Worm (Caenorhabditis elegans) whole organism, late embryonic: ENCODE results near the gene T26E4.3.
"Not testable (repeated sequence)": the region's sequence is repeated elsewhere in the genome, so short reads cannot be mapped to it uniquely, and the experiment has no call there.

ENCODE experiments used
- C38D4.7 ChIP-seq: fragments of 200-800 bp; sonication (Bioruptor generic); optimal IDR thresholded peaks from 2 replicates; lab custom pipeline; 2018; ENCODE audit warnings: mild to moderate bottlenecking, missing genetic modification characterization, moderate library complexity, missing compliant biosample characterization
- F13H6.1 ChIP-seq: sonication (generic microtip); optimal IDR thresholded peaks from 2 replicates; lab custom pipeline; 2016; ENCODE audit warnings: missing genetic modification characterization, missing compliant biosample characterization
- K02D7.2 ChIP-seq: sonication (generic microtip); optimal IDR thresholded peaks from 2 replicates; lab custom pipeline; 2017; ENCODE audit warnings: mild to moderate bottlenecking, missing genetic modification characterization, missing compliant biosample characterization
- K09A11.1 ChIP-seq: sonication (generic microtip); optimal IDR thresholded peaks from 2 replicates; lab custom pipeline; 2017; ENCODE audit warnings: antibody characterized with exemption, mild to moderate bottlenecking, missing genetic modification characterization, missing compliant biosample characterization; ENCODE audit not compliant: insufficient read depth
- T23F11.4 ChIP-seq: fragments of 200-800 bp; sonication (Bioruptor generic); optimal IDR thresholded peaks from 2 replicates; lab custom pipeline; 2018; ENCODE audit warnings: mild to moderate bottlenecking, missing genetic modification characterization, missing compliant biosample characterization
- Y22D7AL.16 ChIP-seq: sonication (generic microtip); optimal IDR thresholded peaks from 2 replicates; lab custom pipeline; 2016; ENCODE audit warnings: missing genetic modification characterization, missing compliant biosample characterization
- ama-1 ChIP-seq: fragments of 150-350 bp; optimal IDR thresholded peaks from 2 replicates; lab custom pipeline; 2014
- ceh-19 ChIP-seq: fragments of 200-800 bp; sonication (Bioruptor generic); optimal IDR thresholded peaks from 2 replicates; lab custom pipeline; 2018; ENCODE audit warnings: mild to moderate bottlenecking, missing genetic modification characterization, missing compliant biosample characterization
- ceh-22 ChIP-seq: sonication (generic microtip); optimal IDR thresholded peaks from 2 replicates; lab custom pipeline; 2017; ENCODE audit warnings: missing biosample characterization, missing genetic modification characterization
- ceh-24 ChIP-seq: sonication (generic microtip); optimal IDR thresholded peaks from 2 replicates; lab custom pipeline; 2016; ENCODE audit warnings: mild to moderate bottlenecking, missing genetic modification characterization, missing compliant biosample characterization
- ceh-30 ChIP-seq: fragments of 150-350 bp; optimal IDR thresholded peaks from 2 replicates; lab custom pipeline; 2014; ENCODE audit warnings: missing biosample characterization, missing genetic modification characterization
- ceh-48 ChIP-seq: sonication (generic microtip); optimal IDR thresholded peaks from 2 replicates; lab custom pipeline; 2016; ENCODE audit warnings: missing genetic modification characterization, inconsistent platforms, missing compliant biosample characterization
- ceh-9 ChIP-seq: sonication (generic microtip); optimal IDR thresholded peaks from 2 replicates; lab custom pipeline; 2016; ENCODE audit warnings: mild to moderate bottlenecking, missing genetic modification characterization, inconsistent platforms, missing compliant biosample characterization
- dmd-4 ChIP-seq: sonication (generic microtip); optimal IDR thresholded peaks from 2 replicates; lab custom pipeline; 2016; ENCODE audit warnings: borderline replicate concordance, missing genetic modification characterization, missing compliant biosample characterization
- elt-4 ChIP-seq: sonication (generic microtip); optimal IDR thresholded peaks from 2 replicates; lab custom pipeline; 2016; ENCODE audit warnings: missing genetic modification characterization, missing compliant biosample characterization
- ets-4 ChIP-seq: sonication (generic microtip); optimal IDR thresholded peaks from 2 replicates; lab custom pipeline; 2016; ENCODE audit warnings: missing genetic modification characterization, missing compliant biosample characterization
- fax-1 ChIP-seq: sonication (generic microtip); optimal IDR thresholded peaks from 2 replicates; lab custom pipeline; 2016; ENCODE audit warnings: missing genotype, missing genetic modification characterization, missing compliant biosample characterization
- hlh-13 ChIP-seq: fragments of 200-800 bp; sonication (Bioruptor generic); optimal IDR thresholded peaks from 2 replicates; lab custom pipeline; 2018; ENCODE audit warnings: mild to moderate bottlenecking, missing genetic modification characterization, missing compliant biosample characterization
- lin-11 ChIP-seq: fragments of 200-800 bp; sonication (Bioruptor generic); optimal IDR thresholded peaks from 2 replicates; lab custom pipeline; 2018; ENCODE audit warnings: mild to moderate bottlenecking, missing genetic modification characterization, missing compliant biosample characterization
- madf-2 ChIP-seq: sonication (generic microtip); optimal IDR thresholded peaks from 2 replicates; lab custom pipeline; 2017; ENCODE audit warnings: missing genetic modification characterization, missing compliant biosample characterization
- nhr-11 ChIP-seq: fragments of 150-350 bp; optimal IDR thresholded peaks from 2 replicates; lab custom pipeline; 2014; ENCODE audit warnings: missing biosample characterization, missing genetic modification characterization
- nhr-232 ChIP-seq: sonication (generic microtip); optimal IDR thresholded peaks from 2 replicates; lab custom pipeline; 2016; ENCODE audit warnings: missing genetic modification characterization, missing compliant biosample characterization
- pag-3 ChIP-seq: sonication (generic microtip); optimal IDR thresholded peaks from 2 replicates; lab custom pipeline; 2016; ENCODE audit warnings: missing compliant biosample characterization, missing genetic modification characterization, borderline replicate concordance
- pat-9 ChIP-seq: fragments of 200-800 bp; sonication (Bioruptor generic); optimal IDR thresholded peaks from 2 replicates; lab custom pipeline; 2018; ENCODE audit warnings: mild to moderate bottlenecking, missing genetic modification characterization, moderate library complexity, missing compliant biosample characterization
- pax-1 ChIP-seq: fragments of 150-350 bp; optimal IDR thresholded peaks from 2 replicates; lab custom pipeline; 2014; ENCODE audit warnings: missing biosample characterization, missing genetic modification characterization
- pha-4 ChIP-seq: fragments of 150-350 bp; optimal IDR thresholded peaks from 2 replicates; lab custom pipeline; 2018; ENCODE audit warnings: missing biosample characterization, missing genetic modification reagents, missing genetic modification characterization
- pqm-1 ChIP-seq: sonication (generic microtip); optimal IDR thresholded peaks from 2 replicates; lab custom pipeline; 2016; ENCODE audit warnings: missing genetic modification characterization, missing compliant biosample characterization
- pros-1 ChIP-seq: fragments of 150-350 bp; optimal IDR thresholded peaks from 2 replicates; lab custom pipeline; 2014; ENCODE audit warnings: missing biosample characterization, missing genetic modification reagents, missing genetic modification characterization
- ref-2 ChIP-seq: sonication (generic microtip); optimal IDR thresholded peaks from 2 replicates; lab custom pipeline; 2016; ENCODE audit warnings: missing genetic modification characterization, missing compliant biosample characterization
- sox-4 ChIP-seq: sonication (generic microtip); optimal IDR thresholded peaks from 2 replicates; lab custom pipeline; 2017; ENCODE audit warnings: mild to moderate bottlenecking, missing genetic modification characterization, inconsistent platforms, missing compliant biosample characterization
- syd-9 ChIP-seq: sonication (generic microtip); optimal IDR thresholded peaks from 2 replicates; lab custom pipeline; 2016; ENCODE audit warnings: mild to moderate bottlenecking, missing genetic modification characterization, moderate library complexity, missing compliant biosample characterization
- tbx-7 ChIP-seq: sonication (generic microtip); optimal IDR thresholded peaks from 2 replicates; lab custom pipeline; 2016; ENCODE audit warnings: missing genotype, missing genetic modification characterization, missing compliant biosample characterization
- ttx-3 ChIP-seq: sonication (generic microtip); optimal IDR thresholded peaks from 2 replicates; lab custom pipeline; 2016; ENCODE audit warnings: missing genetic modification reagents, missing genetic modification characterization, missing compliant biosample characterization
- unc-42 ChIP-seq: sonication (generic microtip); optimal IDR thresholded peaks from 2 replicates; lab custom pipeline; 2016; ENCODE audit warnings: missing genotype, missing genetic modification characterization, missing compliant biosample characterization
- zip-5 ChIP-seq: sonication (generic microtip); optimal IDR thresholded peaks from 2 replicates; lab custom pipeline; 2016; ENCODE audit warnings: missing genetic modification characterization, missing compliant biosample characterization

Gene T26E4.3

DNA sequence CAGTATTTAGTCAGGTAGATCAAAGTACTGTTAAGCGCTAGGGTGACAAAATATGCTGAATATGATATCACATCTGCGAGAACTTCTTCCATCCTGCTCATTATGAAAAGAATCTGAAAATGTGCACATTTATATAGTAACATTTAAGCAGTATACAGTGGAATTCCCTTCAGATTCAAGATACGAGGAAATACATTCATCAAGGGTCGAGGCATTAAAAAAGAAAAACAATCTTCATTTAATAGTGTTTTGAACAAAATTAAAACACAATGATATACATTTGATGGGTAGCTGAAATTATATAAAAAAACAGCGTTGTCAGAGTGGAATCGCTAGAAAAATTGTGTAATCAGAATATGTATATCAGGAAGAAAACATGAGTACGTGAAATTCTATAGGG lies 46.9 kb upstream of the T26E4.3 start, which contains the start of gene str-27:
TSS of gene str-27 (minus strand) at position 101 of the 400 bp plus-strand sequence.
- TF ChIP-seq K02D7.2 (tag; lab: Kevin White, UChicago) (no peak), ets-4 (tag; lab: Kevin White, UChicago) (no peak), sox-4 (no peak)

DNA sequence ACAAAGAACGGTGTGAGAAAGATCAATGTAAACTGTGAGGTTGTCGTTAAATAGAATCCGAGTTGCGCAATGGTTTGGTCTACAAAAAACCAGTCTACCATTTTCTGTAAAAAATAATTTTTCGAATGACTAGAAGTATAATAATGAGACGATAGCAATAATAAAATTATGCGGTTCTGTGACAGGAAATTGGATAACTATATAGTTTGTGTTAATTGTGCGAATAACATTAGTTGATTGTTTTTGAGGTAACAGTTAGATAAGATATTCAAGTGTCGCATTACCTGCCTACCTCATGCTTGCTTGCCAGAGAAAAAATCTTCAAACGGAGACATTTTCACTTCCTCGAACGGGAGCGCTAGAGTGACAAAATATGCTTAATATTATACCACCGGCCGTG lies 40.7 kb upstream of the T26E4.3 start, which contains the start of gene str-18:
TSS of gene str-18 (minus strand) at position 101 of the 400 bp plus-strand sequence.
- TF ChIP-seq ceh-9 = no peak
- TF ChIP-seq tbx-7 (tag; lab: Kevin White, UChicago) = no peak
- TF ChIP-seq ttx-3 (tag; lab: Kevin White, UChicago) = no peak
- no peak for TF ChIP-seq pat-9 (tag; lab: Kevin White, UChicago)
- no peak for TF ChIP-seq ceh-48 (tag; lab: Kevin White, UChicago)
- TF ChIP-seq hlh-13 = no peak
- no peak for TF ChIP-seq ceh-19 (GFP tag; lab: Kevin White, UChicago)
- TF ChIP-seq nhr-11 (tag; lab: Kevin White, UChicago) = no peak
- no peak for TF ChIP-seq pha-4 (tag; lab: Kevin White, UChicago)
- TF ChIP-seq elt-4 (tag; lab: Kevin White, UChicago) = no peak
- no peak for TF ChIP-seq dmd-4 (tag; lab: Kevin White, UChicago)
- no peak for TF ChIP-seq lin-11 (tag; lab: Kevin White, UChicago)
- no peak for TF ChIP-seq unc-42 (tag; lab: Kevin White, UChicago)
- TF ChIP-seq ama-1 = no peak
- TF ChIP-seq T23F11.4 = no peak
- TF ChIP-seq fax-1 (tag; lab: Kevin White, UChicago) = no peak
- TF ChIP-seq madf-2 (tag; lab: Kevin White, UChicago) = no peak

DNA sequence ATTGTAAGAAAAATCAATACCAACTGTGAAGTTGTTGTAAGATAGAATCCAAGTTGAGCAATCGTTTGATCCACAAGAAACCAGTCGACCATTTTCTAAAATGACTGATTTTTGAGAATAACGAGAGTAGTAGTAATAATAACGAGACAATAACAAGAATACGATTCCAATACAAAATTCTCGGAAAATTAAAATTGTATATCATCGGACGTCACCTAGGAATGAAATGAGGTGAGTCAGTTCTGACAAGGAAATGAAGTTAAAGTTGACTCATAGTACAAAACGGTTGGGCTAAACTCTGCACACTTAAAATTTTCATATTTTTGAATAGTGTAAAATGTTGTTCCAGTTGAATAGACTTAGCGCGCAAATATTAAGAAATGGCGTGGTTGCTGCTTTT lies 38.2 kb upstream of the T26E4.3 start, which contains the start of gene str-19:
TSS of gene str-19 (minus strand) at position 101 of the 400 bp plus-strand sequence.
- TF ChIP-seq syd-9, ets-4, nhr-232 (tag; lab: Kevin White, UChicago): not testable (repeated sequence)

DNA sequence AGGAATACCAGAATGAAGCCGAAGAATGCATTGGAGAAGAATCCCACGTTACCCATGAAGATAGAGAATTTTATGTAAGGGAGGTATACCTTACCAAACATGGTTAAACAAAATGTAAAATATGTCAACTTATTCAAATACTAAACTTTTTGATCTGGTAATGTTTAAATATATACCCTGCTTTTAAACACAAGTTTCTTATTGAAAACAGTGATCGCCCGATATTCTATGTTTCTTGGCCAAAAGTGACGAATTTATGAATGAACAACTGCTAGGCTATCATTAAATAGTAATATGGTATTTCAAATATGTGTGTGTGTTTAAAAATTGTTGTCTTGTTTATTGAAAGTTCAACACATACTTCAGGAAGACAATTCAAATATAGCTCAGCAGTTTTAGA lies 34.3 kb upstream of the T26E4.3 start, which contains the start of gene T23D5.8:
TSS of gene T23D5.8 (minus strand) at position 101 of the 400 bp plus-strand sequence.
- TF ChIP-seq K09A11.1, pros-1, dmd-4 (tag; lab: Kevin White, UChicago): not testable (repeated sequence)

DNA sequence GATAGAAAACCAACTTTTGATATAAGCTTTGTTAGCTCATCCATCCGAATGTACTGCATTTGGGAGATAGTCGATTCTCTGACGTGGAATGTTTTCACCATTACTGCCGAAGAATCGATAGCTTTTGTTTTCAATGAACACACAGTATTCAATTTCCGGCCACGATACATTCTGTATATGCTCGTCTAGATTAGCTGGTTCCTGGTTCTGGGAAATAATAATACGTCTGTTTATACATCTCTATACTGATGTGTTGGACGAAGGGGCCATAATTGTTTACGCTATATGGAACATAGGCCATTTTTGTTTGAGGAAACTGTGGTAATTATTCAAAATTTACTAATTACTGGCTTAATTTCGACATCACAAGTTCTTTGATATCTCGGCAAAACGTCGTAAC lies 32.5 kb upstream of the T26E4.3 start, which contains the start of gene str-6:
TSS of gene str-6 (minus strand) at position 101 of the 400 bp plus-strand sequence.
- TF ChIP-seq pqm-1 (tag; lab: Kevin White, UChicago) (no peak), fax-1 (tag; lab: Kevin White, UChicago) (no peak), Y22D7AL.16 (tag; lab: Kevin White, UChicago) (no peak), pros-1 (tag; lab: Kevin White, UChicago) (no peak), ceh-24 (tag; lab: Kevin White, UChicago) (no peak), ceh-19 (GFP tag; lab: Kevin White, UChicago) (no peak), ceh-22 (no peak), C38D4.7 (no peak), sox-4 (no peak), zip-5 (tag; lab: Kevin White, UChicago) (no peak), pax-1 (tag; lab: Kevin White, UChicago) (no peak), F13H6.1 (no peak), ceh-30 (no peak), ref-2 (no peak), pag-3 (tag; lab: Kevin White, UChicago) (no peak)
